Worm (Caenorhabditis elegans) whole organism, L1 larva: ENCODE results near the gene srh-159.

ENCODE experiments used
- F16B12.6 ChIP-seq: fragments of 150-350 bp; optimal IDR thresholded peaks from 2 replicates; lab custom pipeline; 2014; ENCODE audit warnings: missing biosample characterization, missing genetic modification characterization
- aly-2 ChIP-seq: fragments of 150-350 bp; optimal IDR thresholded peaks from 2 replicates; lab custom pipeline; 2014; ENCODE audit warnings: missing biosample characterization, missing genetic modification characterization
- fos-1 ChIP-seq: fragments of 150-350 bp; optimal IDR thresholded peaks from 2 replicates; lab custom pipeline; 2014; ENCODE audit warnings: missing biosample characterization, missing genetic modification characterization
- hlh-4 ChIP-seq: sonication (generic microtip); optimal IDR thresholded peaks from 2 replicates; lab custom pipeline; 2016; ENCODE audit warnings: mild to moderate bottlenecking, missing genetic modification characterization, missing compliant biosample characterization
- irx-1 ChIP-seq: sonication (generic microtip); optimal IDR thresholded peaks from 2 replicates; lab custom pipeline; 2016; ENCODE audit warnings: missing genetic modification characterization, missing compliant biosample characterization
- jun-1 ChIP-seq: fragments of 150-350 bp; optimal IDR thresholded peaks from 2 replicates; lab custom pipeline; 2014; ENCODE audit warnings: missing biosample characterization, missing genetic modification reagents, missing genetic modification characterization
- nhr-237 ChIP-seq: fragments of 150-350 bp; optimal IDR thresholded peaks from 2 replicates; lab custom pipeline; 2014; ENCODE audit warnings: missing biosample characterization, missing genetic modification characterization
- sox-4 ChIP-seq: sonication (generic microtip); optimal IDR thresholded peaks from 2 replicates; lab custom pipeline; 2016; ENCODE audit warnings: missing genetic modification characterization, missing compliant biosample characterization
- unc-86 ChIP-seq: sonication (generic microtip); optimal IDR thresholded peaks from 2 replicates; lab custom pipeline; 2016; ENCODE audit warnings: missing genetic modification characterization, missing compliant biosample characterization

ce11 chrV:17201847-17202246 is 19.7 kb downstream of the srh-159 start, which contains the start of gene Y68A4A.10:
- TF ChIP-seq F16B12.6 (tag; lab: Kevin White, UChicago) (no peak), fos-1 (tag; lab: Kevin White, UChicago) (no peak), hlh-4 (no peak), jun-1 (no peak), nhr-237 (tag; lab: Kevin White, UChicago) (no peak), unc-86 (no peak), sox-4 (no peak), irx-1 (tag; lab: Kevin White, UChicago) (no peak), aly-2 (tag; lab: Kevin White, UChicago) (no peak)
